Worm (Caenorhabditis elegans) whole organism, young adult: ENCODE results near the gene pycr-4.

Source experiments
- C17E4.6 ChIP-seq: fragments of 200-800 bp; sonication (Bioruptor generic); IDR thresholded peaks from 2 replicates; pipeline ENCODE4 v1.3.6; 2022; ENCODE audit warnings: missing genetic modification reagents, missing genetic modification characterization, missing compliant biosample characterization
- athp-1 ChIP-seq: sonication (generic microtip); optimal IDR thresholded peaks from 2 replicates; lab custom pipeline; 2017; ENCODE audit warnings: mild to moderate bottlenecking, missing genetic modification characterization, missing compliant biosample characterization
- attf-6 ChIP-seq: fragments of 200-800 bp; sonication (Bioruptor generic); IDR thresholded peaks from 2 replicates; pipeline ENCODE4 v1.3.6; 2022; ENCODE audit warnings: missing genetic modification reagents, missing genetic modification characterization, missing compliant biosample characterization
- cebp-2 ChIP-seq: fragments of 200-800 bp; sonication (Bioruptor generic); IDR thresholded peaks from 2 replicates; pipeline ENCODE4 v1.3.6; 2022; ENCODE audit warnings: missing genetic modification characterization, missing compliant biosample characterization
- hmg-1.2 ChIP-seq: fragments of 200-800 bp; sonication (Bioruptor generic); IDR thresholded peaks from 2 replicates; pipeline ENCODE4 v1.3.6; 2022; ENCODE audit warnings: missing genetic modification reagents, missing genetic modification characterization, missing compliant biosample characterization
- madf-10 ChIP-seq: sonication (generic microtip); optimal IDR thresholded peaks from 2 replicates; lab custom pipeline; 2016; ENCODE audit warnings: mild to moderate bottlenecking, missing genetic modification characterization, missing compliant biosample characterization
- mcd-1 ChIP-seq: fragments of 200-800 bp; sonication (Bioruptor generic); IDR thresholded peaks from 2 replicates; pipeline ENCODE4 v1.3.6; 2022; ENCODE audit warnings: missing genetic modification reagents, missing genetic modification characterization, missing compliant biosample characterization
- nfyb-1 ChIP-seq: fragments of 200-800 bp; sonication (Bioruptor generic); IDR thresholded peaks from 2 replicates; pipeline ENCODE4 v1.3.6; 2022; ENCODE audit warnings: missing genetic modification reagents, missing genetic modification characterization, missing compliant biosample characterization
- nhr-27 ChIP-seq: fragments of 200-800 bp; sonication (Bioruptor generic); optimal IDR thresholded peaks from 2 replicates; lab custom pipeline; 2018; ENCODE audit warnings: mild to moderate bottlenecking, missing genetic modification characterization, moderate library complexity, missing compliant biosample characterization
- nhr-80 ChIP-seq: sonication (generic microtip); optimal IDR thresholded peaks from 2 replicates; lab custom pipeline; 2016; ENCODE audit warnings: missing genetic modification characterization, missing compliant biosample characterization
- pha-4 ChIP-seq: fragments of 150-350 bp; sonication (generic microtip); optimal IDR thresholded peaks from 2 replicates; lab custom pipeline; 2014; ENCODE audit warnings: missing biosample characterization, missing genetic modification reagents, missing genetic modification characterization
- snpc-1.3 ChIP-seq: sonication (generic microtip); optimal IDR thresholded peaks from 2 replicates; lab custom pipeline; 2017; ENCODE audit warnings: missing genetic modification characterization, mild to moderate bottlenecking, missing compliant biosample characterization, antibody characterized with exemption, moderate library complexity, missing genotype, missing genetic modification reagents; ENCODE audit not compliant: insufficient read depth
- snpc-4 ChIP-seq, 5 experiments: fragments of 150-350 bp in 1 of 5; sonication (generic microtip) in 4 of 5; optimal IDR thresholded peaks; 2 replicates each; lab custom pipeline; 2014 to 2018; ENCODE audit warnings: missing genetic modification characterization in 5 of 5, missing biosample characterization in 3 of 5, antibody characterized with exemption in 2 of 5, mild to moderate bottlenecking in 2 of 5, missing compliant biosample characterization in 2 of 5, missing genotype in 2 of 5, moderate library complexity in 2 of 5, missing genetic modification reagents in 1 of 5
- ztf-25 ChIP-seq: fragments of 200-800 bp; sonication (Bioruptor generic); IDR thresholded peaks from 2 replicates; pipeline ENCODE4 v1.3.6; 2022; ENCODE audit warnings: missing genetic modification reagents, missing genetic modification characterization, missing compliant biosample characterization

ce11 chrIV:7520258-7520657, 43.2 kb upstream of the pycr-4 start:
- TF ChIP-seq madf-10 (no peak), nfyb-1 (GFP tag; lab: Robert Waterston, UW) (no peak), C17E4.6 (no peak), snpc-1.3 (no peak), ztf-25 (GFP tag; lab: Robert Waterston, UW) (no peak), snpc-4 (GFP tag; optimal IDR thresholded peaks at IDR 0.05; lab: Kevin White, UChicago) (no peak), snpc-4 (tag; optimal IDR thresholded peaks at IDR 0.05; lab: Kevin White, UChicago) (no peak), nhr-80 (tag; lab: Kevin White, UChicago) (no peak), hmg-1.2 (GFP tag; lab: Robert Waterston, UW) (no peak), pha-4 (no peak), cebp-2 (GFP tag; lab: Robert Waterston, UW) (no peak), attf-6 (no peak), athp-1 (tag; lab: Kevin White, UChicago) (no peak), mcd-1 (GFP tag; lab: Robert Waterston, UW) (no peak), nhr-27 (no peak)
